Fruit fly (Drosophila melanogaster): ENCODE data around the gene Spn.

Spn gene

dm6 chr3L:2466411-2467015, 87.6 kb downstream of the Spn start (continued):
- no peak for TF ChIP-seq B-H1 (GFP tag; IDR thresholded peaks at IDR 0.05)
- TF ChIP-seq pb (GFP tag; optimal IDR thresholded peaks at IDR 0.05), result no peak
- TF ChIP-seq ranshi (GFP tag; IDR thresholded peaks at IDR 0.05), result no peak
- peak; percentile 37 for TF ChIP-seq repo (GFP tag; optimal IDR thresholded peaks at IDR 0.05)
- TF ChIP-seq H2.0 (GFP tag; IDR thresholded peaks at IDR 0.05), result no peak
- peak; percentile 54 for TF ChIP-seq Rfx (GFP tag; IDR thresholded peaks at IDR 0.05)
- TF ChIP-seq dmrt11E (tag; optimal IDR thresholded peaks at IDR 0.05), result no peak
- TF ChIP-seq HHEX (GFP tag; optimal IDR thresholded peaks at IDR 0.05), result no peak
- peak; percentile 44 for TF ChIP-seq Xbp1 (GFP tag; optimal IDR thresholded peaks at IDR 0.05)
- no peak for TF ChIP-seq CG16779 (GFP tag; IDR thresholded peaks at IDR 0.05)
- 0 out of 2 replicates have a peak, but pooled peaks have one; percentile 9 for TF ChIP-seq Ptx1 (GFP tag; IDR thresholded peaks at IDR 0.05)
- peak; percentile 67 for TF ChIP-seq CG7745 (tag; optimal IDR thresholded peaks at IDR 0.05)
- TF ChIP-seq corto (GFP tag; optimal IDR thresholded peaks at IDR 0.05), result no peak
- peak; percentile 48 for TF ChIP-seq lab (GFP tag; optimal IDR thresholded peaks at IDR 0.05)
- TF ChIP-seq CG7271 (tag; optimal IDR thresholded peaks at IDR 0.05), result no peak
- no peak for TF ChIP-seq Taf1 (GFP tag; IDR thresholded peaks at IDR 0.05)
- no peak for TF ChIP-seq pnt (GFP tag; optimal IDR thresholded peaks at IDR 0.05)
- TF ChIP-seq CG16863 (GFP tag; optimal IDR thresholded peaks at IDR 0.05), result no peak
- TF ChIP-seq CG10565 (GFP tag; optimal IDR thresholded peaks at IDR 0.05), result no peak
- no peak; the same call in 2 of the 3 replicates for TF ChIP-seq mld (GFP tag; IDR thresholded peaks at IDR 0.05; ENCODE audit: partially characterized antibody)
- 0 out of 3 replicates have a peak, but pooled peaks have one; percentile 51 for TF ChIP-seq Dbx (GFP tag; IDR thresholded peaks at IDR 0.05)
- peak; percentile 8 for TF ChIP-seq D (optimal IDR thresholded peaks at IDR 0.05)
- TF ChIP-seq D (GFP tag; optimal IDR thresholded peaks at IDR 0.05), result no peak
- TF ChIP-seq rib (GFP tag; IDR thresholded peaks at IDR 0.05), result peak; percentile 62; the same call in 1 of the 2 replicates
- TF ChIP-seq CG9609 (GFP tag; optimal IDR thresholded peaks at IDR 0.05), result no peak
- TF ChIP-seq HLH3B (GFP tag; IDR thresholded peaks at IDR 0.05), result no peak
- TF ChIP-seq CG13296 (GFP tag; optimal IDR thresholded peaks at IDR 0.05), result no peak
- TF ChIP-seq PHDP (tag; optimal IDR thresholded peaks at IDR 0.05), result peak; percentile 35
- TF ChIP-seq CG32767 (GFP tag; IDR thresholded peaks at IDR 0.05), result no peak
- TF ChIP-seq lbe (GFP tag; optimal IDR thresholded peaks at IDR 0.05), result peak; percentile 69
- peak; percentile 27 for TF ChIP-seq CG5245 (GFP tag; optimal IDR thresholded peaks at IDR 0.05)
- TF ChIP-seq CG17829 (tag; optimal IDR thresholded peaks at IDR 0.05), result peak; percentile 72
- TF ChIP-seq shn (GFP tag; optimal IDR thresholded peaks at IDR 0.05), result peak; percentile 48
- peak; percentile 57 for TF ChIP-seq sug (tag; optimal IDR thresholded peaks at IDR 0.05)
- TF ChIP-seq Asciz (GFP tag; optimal IDR thresholded peaks at IDR 0.05), result no peak
- TF ChIP-seq kay (GFP tag; optimal IDR thresholded peaks at IDR 0.05), result no peak
- TF ChIP-seq hbn (GFP tag; IDR thresholded peaks at IDR 0.05; ENCODE audit: partially characterized antibody), result peak; percentile 67
- peak; percentile 82 for TF ChIP-seq CG17912 (GFP tag; optimal IDR thresholded peaks at IDR 0.05)
- TF ChIP-seq zfh1 (GFP tag; IDR thresholded peaks at IDR 0.05), result no peak
- TF ChIP-seq emc (GFP tag; optimal IDR thresholded peaks at IDR 0.05), result no peak
- TF ChIP-seq CG11247 (GFP tag; IDR thresholded peaks at IDR 0.05), result 0 out of 2 replicates have a peak, but pooled peaks have one; percentile 45
- TF ChIP-seq Usf (GFP tag; optimal IDR thresholded peaks at IDR 0.05), result no peak
- TF ChIP-seq CG8478 (optimal IDR thresholded peaks at IDR 0.05), result no peak
- TF ChIP-seq pan (optimal IDR thresholded peaks at IDR 0.05), result no peak
- TF ChIP-seq pan (GFP tag; optimal IDR thresholded peaks at IDR 0.05 in 1 of 2, IDR thresholded peaks at IDR 0.05 in 1 of 2), result peak in 1 of 2 experiments; percentile 6
- no peak for TF ChIP-seq ind (GFP tag; optimal IDR thresholded peaks at IDR 0.05)
- TF ChIP-seq sim (GFP tag; IDR thresholded peaks at IDR 0.05), result no peak
- peak in 1 of 3 experiments; percentile 5 for TF ChIP-seq lola (GFP tag; optimal IDR thresholded peaks at IDR 0.05)
- peak; percentile 64 for TF ChIP-seq HmgD (GFP tag; optimal IDR thresholded peaks at IDR 0.05)
- TF ChIP-seq ewg (GFP tag; optimal IDR thresholded peaks at IDR 0.05), result peak; percentile 8
- TF ChIP-seq Sry-δ (GFP tag; optimal IDR thresholded peaks at IDR 0.05), result peak; percentile 67
